Fruit fly (Drosophila melanogaster) whole organism, embryonic: ENCODE data around the gene CG11882.

Source experiments
- Abd-B ChIP-seq: fragments of 200-800 bp; sonication (Bioruptor generic); optimal IDR thresholded peaks from 2 replicates; lab custom pipeline; 2018; ENCODE audit warnings: missing biosample characterization, mild to moderate bottlenecking, missing genetic modification characterization, moderate library complexity
- CG10431 ChIP-seq: fragments of 200-800 bp; sonication (Bioruptor generic); optimal IDR thresholded peaks from 3 replicates; lab custom pipeline; 2018; ENCODE audit warnings: missing biosample characterization, mild to moderate bottlenecking, missing genetic modification characterization
- CG10979 ChIP-seq: fragments of 200-800 bp; sonication (Bioruptor generic); optimal IDR thresholded peaks from 2 replicates; lab custom pipeline; 2018; ENCODE audit warnings: missing biosample characterization, mild to moderate bottlenecking, missing genetic modification characterization, moderate library complexity
- CG11696 ChIP-seq: fragments of 200-800 bp; sonication (Bioruptor generic); IDR thresholded peaks from 2 replicates; pipeline ENCODE4 v1.3.6; 2022; ENCODE audit warnings: missing biosample characterization, missing genetic modification characterization
- CG13775 ChIP-seq: fragments of 200-800 bp; sonication (Bioruptor generic); optimal IDR thresholded peaks from 3 replicates; lab custom pipeline; 2017; ENCODE audit warnings: missing biosample characterization, mild to moderate bottlenecking, missing genetic modification characterization
- CG14441 ChIP-seq: fragments of 200-800 bp; sonication (Bioruptor generic); IDR thresholded peaks from 2 replicates; pipeline ENCODE4 v1.3.6; 2022; ENCODE audit warnings: missing biosample characterization, missing genetic modification characterization
- CG14860 ChIP-seq: fragments of 200-800 bp; sonication (Bioruptor generic); IDR thresholded peaks from 3 replicates; pipeline ENCODE4 v1.3.6; 2022; ENCODE audit warnings: missing biosample characterization, missing genetic modification characterization; ENCODE audit not compliant: partially characterized antibody
- CG15479 ChIP-seq: fragments of 200-800 bp; sonication (Bioruptor generic); optimal IDR thresholded peaks from 3 replicates; lab custom pipeline; 2019; ENCODE audit warnings: missing biosample characterization, mild to moderate bottlenecking, missing genetic modification characterization, moderate library complexity
- CG17568 ChIP-seq: fragments of 200-800 bp; sonication (Bioruptor generic); optimal IDR thresholded peaks from 2 replicates; lab custom pipeline; 2018; ENCODE audit warnings: missing biosample characterization, mild to moderate bottlenecking, missing genetic modification characterization, moderate library complexity
- CG2199 ChIP-seq: fragments of 200-800 bp; sonication (Bioruptor generic); IDR thresholded peaks from 3 replicates; pipeline ENCODE4 v1.3.6; 2022; ENCODE audit warnings: missing biosample characterization, missing genetic modification characterization
- CG33213 ChIP-seq: fragments of 200-800 bp; sonication (Bioruptor generic); optimal IDR thresholded peaks from 3 replicates; lab custom pipeline; 2016; ENCODE audit warnings: missing biosample characterization, missing genetic modification characterization
- CG3995 ChIP-seq: fragments of 200-800 bp; sonication (Bioruptor generic); optimal IDR thresholded peaks from 3 replicates; lab custom pipeline; 2016; ENCODE audit warnings: missing biosample characterization, missing genetic modification characterization
- CG4360 ChIP-seq: fragments of 200-800 bp; sonication (Bioruptor generic); IDR thresholded peaks from 2 replicates; pipeline ENCODE4 v1.3.6; 2022; ENCODE audit warnings: missing biosample characterization, missing genetic modification characterization
- CG43689 ChIP-seq: fragments of 200-800 bp; sonication (Bioruptor generic); IDR thresholded peaks from 2 replicates; pipeline ENCODE4 v1.3.6; 2022; ENCODE audit warnings: missing biosample characterization, missing genetic modification characterization
- CG6765 ChIP-seq: fragments of 200-800 bp; sonication (Bioruptor generic); optimal IDR thresholded peaks from 3 replicates; lab custom pipeline; 2017; ENCODE audit warnings: missing biosample characterization, mild to moderate bottlenecking, missing genetic modification characterization
- CG8765 ChIP-seq: fragments of 200-800 bp; sonication (Bioruptor generic); IDR thresholded peaks from 2 replicates; pipeline ENCODE4 v1.3.6; 2022; ENCODE audit warnings: missing biosample characterization, missing genetic modification characterization
- CG8944 ChIP-seq: fragments of 200-800 bp; sonication (Bioruptor generic); optimal IDR thresholded peaks from 3 replicates; lab custom pipeline; 2016; ENCODE audit warnings: missing biosample characterization, missing genetic modification characterization
- CG9215 ChIP-seq: fragments of 200-800 bp; sonication (Bioruptor generic); IDR thresholded peaks from 2 replicates; pipeline ENCODE4 v1.3.6; 2022; ENCODE audit warnings: missing biosample characterization, missing genetic modification characterization
- Camta ChIP-seq: fragments of 200-800 bp; sonication (Bioruptor generic); optimal IDR thresholded peaks from 2 replicates; lab custom pipeline; 2016; ENCODE audit warnings: missing biosample characterization, missing genetic modification characterization
- Dad ChIP-seq: fragments of 200-800 bp; sonication (Bioruptor generic); optimal IDR thresholded peaks from 3 replicates; lab custom pipeline; 2016; ENCODE audit warnings: missing biosample characterization, missing genetic modification characterization
- Dek ChIP-seq: fragments of 200-800 bp; sonication (Bioruptor generic); optimal IDR thresholded peaks from 3 replicates; lab custom pipeline; 2019; ENCODE audit warnings: missing biosample characterization, mild to moderate bottlenecking, missing genetic modification characterization, moderate library complexity
- E2f1 ChIP-seq: fragments of 200-800 bp; sonication (Bioruptor generic); IDR thresholded peaks from 2 replicates; pipeline ENCODE4 v1.3.6; 2022; ENCODE audit warnings: missing biosample characterization, missing genetic modification characterization
- GATAe ChIP-seq: fragments of 200-800 bp; sonication (Bioruptor generic); conservative IDR thresholded peaks from 2 replicates; pipeline ENCODE4 v1.3.6; 2022; ENCODE audit warnings: missing biosample characterization, missing genetic modification characterization
- HHEX ChIP-seq: fragments of 200-800 bp; sonication (Bioruptor generic); optimal IDR thresholded peaks from 3 replicates; lab custom pipeline; 2017; ENCODE audit warnings: missing biosample characterization, mild to moderate bottlenecking, missing genetic modification characterization, missing genetic modification reagents
- HLHmδ ChIP-seq: fragments of 200-800 bp; sonication (Bioruptor generic); optimal IDR thresholded peaks from 2 replicates; lab custom pipeline; 2018; ENCODE audit warnings: missing biosample characterization, mild to moderate bottlenecking, missing genetic modification characterization, moderate library complexity
- Lhr ChIP-seq: fragments of 200-800 bp; sonication (Bioruptor generic); optimal IDR thresholded peaks from 3 replicates; lab custom pipeline; 2017; ENCODE audit warnings: mild to moderate bottlenecking, missing biosample characterization, missing genetic modification reagents, missing genetic modification characterization
- Neu2 ChIP-seq: fragments of 200-800 bp; sonication (Bioruptor generic); optimal IDR thresholded peaks from 3 replicates; lab custom pipeline; 2016; ENCODE audit warnings: missing biosample characterization, missing genetic modification characterization, borderline replicate concordance
- NfI ChIP-seq: fragments of 200-800 bp; sonication (Bioruptor generic); optimal IDR thresholded peaks from 3 replicates; lab custom pipeline; 2018; ENCODE audit warnings: missing biosample characterization, mild to moderate bottlenecking, missing genetic modification characterization, moderate library complexity
- PHDP ChIP-seq: fragments of 200-800 bp; sonication (Bioruptor generic); optimal IDR thresholded peaks from 3 replicates; lab custom pipeline; 2018; ENCODE audit warnings: missing biosample characterization, mild to moderate bottlenecking, missing genetic modification characterization, moderate library complexity
- Poxn ChIP-seq: fragments of 200-800 bp; sonication (Bioruptor generic); IDR thresholded peaks from 2 replicates; pipeline ENCODE4 v1.3.6; 2022; ENCODE audit warnings: missing biosample characterization, missing genetic modification characterization
- Spps ChIP-seq: fragments of 200-800 bp; sonication (Bioruptor generic); optimal IDR thresholded peaks from 2 replicates; lab custom pipeline; 2018; ENCODE audit warnings: missing biosample characterization, mild to moderate bottlenecking, missing genetic modification characterization
- Usf ChIP-seq: fragments of 200-800 bp; sonication (Bioruptor generic); optimal IDR thresholded peaks from 2 replicates; lab custom pipeline; 2017; ENCODE audit warnings: missing genotype, missing biosample characterization, missing genetic modification characterization
- YL-1 ChIP-seq: fragments of 200-800 bp; sonication (Bioruptor generic); optimal IDR thresholded peaks from 3 replicates; lab custom pipeline; 2017; ENCODE audit warnings: missing biosample characterization, mild to moderate bottlenecking, missing genetic modification characterization
- ab ChIP-seq: fragments of 200-800 bp; sonication (Bioruptor generic); optimal IDR thresholded peaks from 2 replicates; lab custom pipeline; 2016; ENCODE audit warnings: missing biosample characterization, missing genetic modification characterization
- aop ChIP-seq: fragments of 200-800 bp; sonication (Bioruptor generic); IDR thresholded peaks from 2 replicates; pipeline ENCODE4 v1.3.6; 2022; ENCODE audit warnings: missing biosample characterization, missing genetic modification characterization
- bab2 ChIP-seq: fragments of 200-800 bp; sonication (Bioruptor generic); optimal IDR thresholded peaks from 2 replicates; lab custom pipeline; 2016; ENCODE audit warnings: missing biosample characterization, missing genetic modification characterization
- bsh ChIP-seq, 2 experiments: fragments of 200-800 bp; sonication (Bioruptor generic); optimal IDR thresholded peaks; 2 replicates each; lab custom pipeline; 2017 to 2018; ENCODE audit warnings: mild to moderate bottlenecking in 2 of 2, missing biosample characterization in 2 of 2, missing genetic modification characterization in 2 of 2, moderate library complexity in 1 of 2
- corto ChIP-seq: fragments of 200-800 bp; sonication (Bioruptor generic); optimal IDR thresholded peaks from 2 replicates; lab custom pipeline; 2016; ENCODE audit warnings: missing biosample characterization, mild to moderate bottlenecking, missing genetic modification characterization, moderate library complexity
- croc ChIP-seq: fragments of 200-800 bp; sonication (Bioruptor generic); conservative IDR thresholded peaks from 3 replicates; pipeline ENCODE4 v1.3.6; 2022; ENCODE audit warnings: missing biosample characterization, missing genetic modification characterization
- dan ChIP-seq: fragments of 200-800 bp; sonication (Bioruptor generic); IDR thresholded peaks from 2 replicates; pipeline ENCODE4 v1.3.6; 2022; ENCODE audit warnings: missing biosample characterization, missing genetic modification characterization
- dimm ChIP-seq: fragments of 200-800 bp; sonication (Bioruptor generic); IDR thresholded peaks from 2 replicates; pipeline ENCODE4 v1.3.6; 2022; ENCODE audit warnings: missing biosample characterization, missing genetic modification characterization
- esg ChIP-seq: fragments of 200-800 bp; sonication (Bioruptor generic); conservative IDR thresholded peaks from 2 replicates; pipeline ENCODE4 v1.3.6; 2022; ENCODE audit warnings: missing biosample characterization, missing genetic modification characterization
- eyg ChIP-seq: fragments of 200-800 bp; sonication (Bioruptor generic); optimal IDR thresholded peaks from 3 replicates; lab custom pipeline; 2016; ENCODE audit warnings: missing biosample characterization, missing genetic modification characterization
- grn ChIP-seq: fragments of 200-800 bp; sonication (Bioruptor generic); optimal IDR thresholded peaks from 3 replicates; lab custom pipeline; 2017; ENCODE audit warnings: missing biosample characterization, missing genetic modification characterization
- her ChIP-seq: fragments of 200-800 bp; sonication (Bioruptor generic); optimal IDR thresholded peaks from 2 replicates; lab custom pipeline; 2016; ENCODE audit warnings: missing biosample characterization, missing genetic modification characterization
- klu ChIP-seq: fragments of 200-800 bp; sonication (Bioruptor generic); IDR thresholded peaks from 2 replicates; pipeline ENCODE4 v1.3.6; 2022; ENCODE audit warnings: missing biosample characterization, missing genetic modification characterization
- pita ChIP-seq: fragments of 200-800 bp; sonication (Bioruptor generic); optimal IDR thresholded peaks from 2 replicates; lab custom pipeline; 2017; ENCODE audit warnings: missing biosample characterization, mild to moderate bottlenecking, missing genetic modification characterization
- pnt ChIP-seq: fragments of 200-800 bp; sonication (Bioruptor generic); optimal IDR thresholded peaks from 3 replicates; lab custom pipeline; 2016; ENCODE audit warnings: missing biosample characterization, missing genetic modification characterization
- pzg ChIP-seq: fragments of 200-800 bp; sonication (Bioruptor generic); optimal IDR thresholded peaks from 3 replicates; lab custom pipeline; 2018; ENCODE audit warnings: missing biosample characterization, mild to moderate bottlenecking, missing genetic modification characterization, moderate library complexity
- ttk ChIP-seq: fragments of 200-800 bp; sonication (Bioruptor generic); IDR thresholded peaks from 2 replicates; pipeline ENCODE4 v2.1.2; 2022; ENCODE audit warnings: missing biosample characterization, missing genetic modification characterization

CG11882 gene

dm6 chr3R:29130902-29131621, 16.9 kb downstream of the CG11882 start, which contains the start of the genes dgt6 and Vha100-1 (continued):
- TF ChIP-seq CG13775 (GFP tag; lab: Kevin White, UChicago) (no peak), pita (GFP tag; lab: Kevin White, UChicago) (no peak), klu (GFP tag; lab: Robert Waterston, UW) (no peak), pnt (GFP tag; lab: Kevin White, UChicago) (no peak), CG10431 (GFP tag; lab: Kevin White, UChicago) (no peak), PHDP (no peak), CG10979 (tag; lab: Kevin White, UChicago) (peak; percentile 9), HHEX (no peak), Lhr (GFP tag; lab: Kevin White, UChicago) (peak; percentile 38), Poxn (GFP tag; lab: Robert Waterston, UW) (no peak), HLHmδ (GFP tag; lab: Kevin White, UChicago) (no peak), CG43689 (GFP tag; lab: Robert Waterston, UW) (no peak), CG6765 (no peak), bab2 (GFP tag; lab: Kevin White, UChicago) (peak; percentile 26), croc (GFP tag; lab: Robert Waterston, UW) (no peak), Usf (no peak), CG8944 (peak; percentile 4), CG15479 (GFP tag; lab: Kevin White, UChicago) (no peak), CG17568 (GFP tag; lab: Kevin White, UChicago) (no peak), Spps (tag; lab: Kevin White, UChicago) (peak; percentile 0), CG14441 (GFP tag; lab: Robert Waterston, UW) (no peak), Dad (GFP tag; lab: Kevin White, UChicago) (no peak), Abd-B (GFP tag; lab: Kevin White, UChicago) (no peak), Camta (GFP tag; lab: Kevin White, UChicago) (no peak), CG4360 (GFP tag; lab: Robert Waterston, UW) (peak; percentile 80), ttk (GFP tag; lab: Robert Waterston, UW) (no peak), CG2199 (GFP tag; lab: Robert Waterston, UW) (no peak), CG11696 (GFP tag; lab: Robert Waterston, UW) (no peak), Neu2 (GFP tag; lab: Kevin White, UChicago) (no peak), aop (no peak), corto (GFP tag; lab: Kevin White, UChicago) (no peak), pzg (GFP tag; lab: Kevin White, UChicago) (peak; percentile 77), CG33213 (GFP tag; lab: Kevin White, UChicago) (no peak), ab (GFP tag; lab: Kevin White, UChicago) (no peak), dan (GFP tag; lab: Robert Waterston, UW) (no peak), E2f1 (GFP tag; lab: Robert Waterston, UW) (no peak), bsh (GFP tag; optimal IDR thresholded peaks at IDR 0.05; lab: Kevin White, UChicago) (no peak), CG14860 (GFP tag; lab: Robert Waterston, UW) (no peak), Dek (tag; lab: Kevin White, UChicago) (no peak), dimm (no peak), YL-1 (GFP tag; lab: Kevin White, UChicago) (peak; percentile 39), eyg (GFP tag; lab: Kevin White, UChicago) (no peak), esg (no peak), CG8765 (no peak), grn (GFP tag; lab: Kevin White, UChicago) (no peak), CG3995 (GFP tag; lab: Kevin White, UChicago) (peak; percentile 13), her (GFP tag; lab: Kevin White, UChicago) (no peak), GATAe (GFP tag; lab: Robert Waterston, UW) (no peak), NfI (GFP tag; lab: Kevin White, UChicago) (no peak), CG9215 (no peak)
